Worm (Caenorhabditis elegans) whole organism, L3 larva: ENCODE data around the gene cchl-1.

Source experiments
- R02D3.7 ChIP-seq: fragments of 150-350 bp; optimal IDR thresholded peaks from 2 replicates; lab custom pipeline; 2014; ENCODE audit warnings: missing biosample characterization, missing genetic modification characterization
- ZK546.5 ChIP-seq: sonication (generic microtip); optimal IDR thresholded peaks from 2 replicates; lab custom pipeline; 2017; ENCODE audit warnings: missing biosample characterization, missing genetic modification characterization
- ama-1 ChIP-seq: fragments of 150-350 bp; optimal IDR thresholded peaks from 2 replicates; lab custom pipeline; 2018
- ceh-82 ChIP-seq: fragments of 150-350 bp; optimal IDR thresholded peaks from 2 replicates; lab custom pipeline; 2014; ENCODE audit warnings: missing biosample characterization, missing genetic modification characterization
- ceh-9 ChIP-seq: sonication (generic microtip); optimal IDR thresholded peaks from 2 replicates; lab custom pipeline; 2018; ENCODE audit warnings: missing biosample characterization, missing genetic modification characterization
- daf-12 ChIP-seq: fragments of 150-350 bp; optimal IDR thresholded peaks from 2 replicates; lab custom pipeline; 2014; ENCODE audit warnings: missing biosample characterization, missing genetic modification reagents, missing genetic modification characterization
- egl-27 ChIP-seq: sonication (generic microtip); optimal IDR thresholded peaks from 4 replicates; lab custom pipeline; 2017; ENCODE audit warnings: missing biosample characterization, missing genetic modification reagents, missing genetic modification characterization
- elt-1 ChIP-seq: fragments of 150-350 bp; optimal IDR thresholded peaks from 2 replicates; lab custom pipeline; 2014; ENCODE audit warnings: missing biosample characterization, missing genetic modification characterization
- elt-2 ChIP-seq: sonication (generic microtip); optimal IDR thresholded peaks from 2 replicates; lab custom pipeline; 2016; ENCODE audit warnings: missing genetic modification reagents, mild to moderate bottlenecking, missing genetic modification characterization, missing compliant biosample characterization
- elt-3 ChIP-seq, 3 experiments: fragments of 150-350 bp in 1 of 3; sonication (generic microtip) in 2 of 3; optimal IDR thresholded peaks; 2 replicates in 2 of 3; 4 replicates in 1 of 3; lab custom pipeline; 2014 to 2017; ENCODE audit warnings: missing biosample characterization in 3 of 3, missing genetic modification characterization in 3 of 3
- eor-1 ChIP-seq, 2 experiments: fragments of 150-350 bp; optimal IDR thresholded peaks; 2 replicates each; lab custom pipeline; 2014 to 2018; ENCODE audit warnings: missing biosample characterization in 2 of 2, missing genetic modification characterization in 2 of 2
- fkh-10 ChIP-seq: sonication (generic microtip); optimal IDR thresholded peaks from 2 replicates; lab custom pipeline; 2017; ENCODE audit warnings: missing biosample characterization, missing genetic modification reagents, missing genetic modification characterization
- fkh-2 ChIP-seq: fragments of 150-350 bp; optimal IDR thresholded peaks from 2 replicates; lab custom pipeline; 2014; ENCODE audit warnings: missing biosample characterization, missing genetic modification reagents, missing genetic modification characterization
- hmg-11 ChIP-seq: sonication (generic microtip); optimal IDR thresholded peaks from 2 replicates; lab custom pipeline; 2016; ENCODE audit warnings: missing genetic modification characterization, missing compliant biosample characterization
- jun-1 ChIP-seq: fragments of 150-350 bp; optimal IDR thresholded peaks from 2 replicates; lab custom pipeline; 2014; ENCODE audit warnings: missing biosample characterization, missing genetic modification reagents, missing genetic modification characterization
- lin-39 ChIP-seq: fragments of 150-350 bp; optimal IDR thresholded peaks from 2 replicates; lab custom pipeline; 2018; ENCODE audit warnings: missing biosample characterization, missing genetic modification reagents, missing genetic modification characterization
- lsy-12 ChIP-seq: sonication (generic microtip); optimal IDR thresholded peaks from 2 replicates; lab custom pipeline; 2016; ENCODE audit warnings: mild to moderate bottlenecking, missing genetic modification characterization, missing compliant biosample characterization
- nfya-1 ChIP-seq: sonication (generic microtip); optimal IDR thresholded peaks from 2 replicates; lab custom pipeline; 2017; ENCODE audit warnings: missing genetic modification characterization, mild to moderate bottlenecking, missing compliant biosample characterization, antibody characterized with exemption, moderate library complexity; ENCODE audit not compliant: insufficient read depth
- nhr-11 ChIP-seq: fragments of 150-350 bp; optimal IDR thresholded peaks from 2 replicates; lab custom pipeline; 2014; ENCODE audit warnings: missing biosample characterization, missing genetic modification characterization
- nhr-12 ChIP-seq: fragments of 150-350 bp; optimal IDR thresholded peaks from 2 replicates; lab custom pipeline; 2014; ENCODE audit warnings: missing biosample characterization, missing genetic modification characterization
- nhr-23 ChIP-seq: fragments of 150-350 bp; optimal IDR thresholded peaks from 2 replicates; lab custom pipeline; 2014; ENCODE audit warnings: missing biosample characterization, missing genetic modification reagents, missing genetic modification characterization
- nhr-237 ChIP-seq: fragments of 150-350 bp; optimal IDR thresholded peaks from 2 replicates; lab custom pipeline; 2014; ENCODE audit warnings: missing biosample characterization, missing genetic modification characterization
- nhr-25 ChIP-seq: sonication (generic microtip); optimal IDR thresholded peaks from 2 replicates; lab custom pipeline; 2017; ENCODE audit warnings: missing biosample characterization, missing genetic modification characterization
- nhr-28 ChIP-seq: fragments of 150-350 bp; optimal IDR thresholded peaks from 2 replicates; lab custom pipeline; 2014; ENCODE audit warnings: missing biosample characterization, missing genetic modification characterization
- nhr-43 ChIP-seq: sonication (generic microtip); optimal IDR thresholded peaks from 2 replicates; lab custom pipeline; 2016; ENCODE audit warnings: mild to moderate bottlenecking, missing genetic modification characterization, missing compliant biosample characterization; ENCODE audit not compliant: poor library complexity, severe bottlenecking
- nhr-76 ChIP-seq: fragments of 150-350 bp; sonication (generic microtip); optimal IDR thresholded peaks from 5 replicates; lab custom pipeline; 2014; ENCODE audit warnings: missing biosample characterization, missing genetic modification characterization
- nhr-77 ChIP-seq: fragments of 150-350 bp; optimal IDR thresholded peaks from 2 replicates; lab custom pipeline; 2014; ENCODE audit warnings: missing biosample characterization, missing genetic modification characterization
- sea-2 ChIP-seq: fragments of 150-350 bp; sonication (generic microtip); optimal IDR thresholded peaks from 4 replicates; lab custom pipeline; 2014; ENCODE audit warnings: missing biosample characterization, missing genetic modification reagents, missing genetic modification characterization
- skn-1 ChIP-seq: fragments of 150-350 bp; optimal IDR thresholded peaks from 2 replicates; lab custom pipeline; 2014; ENCODE audit warnings: missing biosample characterization, missing genetic modification characterization
- snpc-4 ChIP-seq: fragments of 150-350 bp; optimal IDR thresholded peaks from 2 replicates; lab custom pipeline; 2014; ENCODE audit warnings: missing biosample characterization, missing genetic modification characterization
- tbx-2 ChIP-seq: sonication (generic microtip); optimal IDR thresholded peaks from 2 replicates; lab custom pipeline; 2016; ENCODE audit warnings: mild to moderate bottlenecking, missing genetic modification characterization, missing compliant biosample characterization
- unc-39 ChIP-seq: sonication (generic microtip); optimal IDR thresholded peaks from 4 replicates; lab custom pipeline; 2017; ENCODE audit warnings: missing biosample characterization, missing genetic modification characterization
- unc-62 ChIP-seq: fragments of 150-350 bp; sonication (generic microtip); optimal IDR thresholded peaks from 4 replicates; lab custom pipeline; 2014; ENCODE audit warnings: missing biosample characterization, missing genetic modification reagents, missing genetic modification characterization
- zag-1 ChIP-seq: fragments of 150-350 bp; optimal IDR thresholded peaks from 2 replicates; lab custom pipeline; 2014; ENCODE audit warnings: missing biosample characterization, missing genetic modification characterization
- ztf-4 ChIP-seq: fragments of 150-350 bp; optimal IDR thresholded peaks from 2 replicates; lab custom pipeline; 2014; ENCODE audit warnings: missing biosample characterization, missing genetic modification characterization

cchl-1 gene

ce11 chrII:11255536-11255935 lies 19.3 kb upstream of the cchl-1 start, which contains the start of gene T05B9.2:
Gene T05B9.2 (plus strand): TSS chrII:11255836.
- TF ChIP-seq hmg-11: no peak
- no peak for TF ChIP-seq lin-39 (tag; lab: Kevin White, UChicago)
- TF ChIP-seq nhr-77: no peak
- no peak for TF ChIP-seq jun-1
- TF ChIP-seq tbx-2 (tag; lab: Kevin White, UChicago): no peak
- TF ChIP-seq ceh-9 (tag; lab: Kevin White, UChicago): no peak
- no peak for TF ChIP-seq nfya-1 (tag; lab: Kevin White, UChicago)
- no peak for TF ChIP-seq ama-1
- TF ChIP-seq eor-1 (tag; optimal IDR thresholded peaks at IDR 0.05; lab: Kevin White, UChicago): no peak
- TF ChIP-seq snpc-4 (tag; lab: Kevin White, UChicago): no peak
- TF ChIP-seq egl-27 (tag; lab: Kevin White, UChicago): no peak
- TF ChIP-seq ceh-82 (tag; lab: Kevin White, UChicago): no peak
- TF ChIP-seq unc-39 (tag; lab: Kevin White, UChicago): no peak

DNA sequence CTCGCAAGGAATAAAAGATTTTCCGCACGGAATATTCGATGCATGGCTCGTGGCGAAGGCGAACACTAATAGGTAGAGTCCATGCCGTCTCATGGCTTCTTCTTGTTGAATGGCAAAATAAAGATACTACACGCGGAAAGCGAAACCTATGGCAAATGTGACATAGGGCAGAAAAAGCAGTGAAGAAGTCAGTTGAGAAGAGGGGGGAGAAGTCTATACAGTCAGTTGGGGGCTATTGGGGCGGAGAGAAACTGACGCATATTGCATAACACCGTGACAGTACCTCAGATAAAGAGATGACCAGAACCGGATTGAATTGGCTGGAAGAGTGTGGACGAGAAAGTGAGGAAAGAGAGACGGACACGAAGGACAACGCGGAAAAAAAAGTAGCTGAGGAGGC lies 11.2 kb upstream of the cchl-1 start, which contains the start of gene T06D8.10:
T06D8.10 (minus strand) TSS at position 101 of the 400 bp plus-strand sequence.
- peak; percentile 10 for TF ChIP-seq nhr-43 (tag; lab: Kevin White, UChicago)
- no peak for TF ChIP-seq nhr-237
- TF ChIP-seq nhr-25 (tag; lab: Kevin White, UChicago): peak; percentile 81
- TF ChIP-seq lsy-12: no peak
- TF ChIP-seq, all 47 proteins: peak for 2

- TF ChIP-seq ama-1 (no peak), nhr-25 (tag; lab: Kevin White, UChicago) (peak; percentile 29), unc-62 (GFP tag; lab: Kevin White, UChicago) (no peak), nhr-23 (tag; lab: Kevin White, UChicago) (no peak)
These were observed 10.3 kb upstream of the cchl-1 start for ce11 chrII:11246506-11246905.

DNA sequence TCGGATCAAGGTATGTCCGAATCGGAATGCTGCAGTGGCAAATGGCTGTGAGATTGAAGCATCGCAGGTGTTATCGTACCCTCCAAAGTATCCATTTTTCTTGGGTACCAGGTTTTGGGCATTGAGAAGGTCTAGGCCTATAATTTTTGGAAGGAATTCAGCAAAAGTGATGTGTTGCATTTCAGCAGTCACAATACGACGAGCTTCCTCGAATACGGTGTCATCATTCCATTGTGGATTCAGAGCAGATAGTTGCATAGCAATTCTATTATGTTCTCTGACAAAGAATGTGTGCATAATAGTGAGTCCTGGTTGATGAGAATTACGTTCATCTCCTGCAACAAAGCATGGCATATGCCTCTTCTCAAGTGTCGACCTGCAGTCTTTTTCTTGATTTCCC lies 6.7 kb upstream of the cchl-1 start:
- TF ChIP-seq ama-1 (no peak), sea-2 (no peak), elt-1 (tag; lab: Kevin White, UChicago) (no peak), elt-3 (tag; optimal IDR thresholded peaks at IDR 0.05; lab: Kevin White, UChicago) (no peak), ztf-4 (tag; lab: Kevin White, UChicago) (no peak), fkh-2 (tag; lab: Kevin White, UChicago) (no peak), nhr-237 (no peak), daf-12 (tag; lab: Kevin White, UChicago) (no peak), nhr-28 (tag; lab: Kevin White, UChicago) (no peak), fkh-10 (GFP tag; lab: Kevin White, UChicago) (no peak), elt-2 (no peak), skn-1 (no peak)

DNA sequence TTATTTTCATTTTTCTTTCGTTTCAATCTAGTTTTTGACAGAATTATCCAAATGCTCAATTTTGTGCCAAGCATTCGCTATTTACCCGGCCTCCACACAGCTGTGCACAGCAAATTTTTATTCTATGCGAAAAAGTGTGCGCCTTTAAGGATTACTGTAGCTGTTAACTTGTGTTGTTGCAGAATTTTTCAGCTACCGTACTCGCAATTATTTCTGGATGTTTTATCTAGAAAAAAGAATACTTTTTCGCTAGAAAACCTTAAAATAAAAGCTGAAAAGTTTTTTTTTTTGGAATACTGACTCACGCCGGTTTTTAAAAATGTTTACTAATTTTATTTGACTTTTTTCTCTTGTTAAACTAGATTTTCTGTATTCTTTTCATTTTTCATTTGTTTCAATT lies 5.3 kb upstream of the cchl-1 start:
- TF ChIP-seq nhr-11 (tag; lab: Kevin White, UChicago) (no peak), nhr-25 (tag; lab: Kevin White, UChicago) (no peak), zag-1 (tag; lab: Kevin White, UChicago) (no peak), egl-27 (tag; lab: Kevin White, UChicago) (no peak), R02D3.7 (tag; lab: Kevin White, UChicago) (no peak), lsy-12 (no peak), ceh-82 (tag; lab: Kevin White, UChicago) (no peak), nhr-28 (tag; lab: Kevin White, UChicago) (no peak), nfya-1 (tag; lab: Kevin White, UChicago) (no peak)

- TF ChIP-seq nhr-77 (no peak), nhr-25 (tag; lab: Kevin White, UChicago) (no peak), nhr-76 (tag; lab: Kevin White, UChicago) (no peak), nhr-237 (no peak), egl-27 (tag; lab: Kevin White, UChicago) (no peak), nhr-12 (tag; lab: Kevin White, UChicago) (no peak), eor-1 (tag; optimal IDR thresholded peaks at IDR 0.05; lab: Kevin White, UChicago) (no peak), ZK546.5 (tag; lab: Kevin White, UChicago) (no peak), ama-1 (no peak), nfya-1 (tag; lab: Kevin White, UChicago) (no peak)
These were observed 4.8 kb upstream of the cchl-1 start for ce11 chrII:11240963-11241362.
